Fruit fly (Drosophila melanogaster) whole organism, embryonic: ENCODE measurements around the gene CG6295.

Experiments
- Ada2b ChIP-seq: fragments of 200-800 bp; sonication (Bioruptor generic); IDR thresholded peaks from 2 replicates; pipeline ENCODE4 v1.3.6; 2022; ENCODE audit warnings: missing biosample characterization, missing genetic modification characterization
- BtbVII ChIP-seq: fragments of 200-800 bp; sonication (Bioruptor generic); optimal IDR thresholded peaks from 3 replicates; lab custom pipeline; 2017; ENCODE audit warnings: missing biosample characterization, mild to moderate bottlenecking, missing genetic modification characterization
- CG10267 ChIP-seq: fragments of 200-800 bp; sonication (Bioruptor generic); optimal IDR thresholded peaks from 2 replicates; lab custom pipeline; 2018; ENCODE audit warnings: missing biosample characterization, mild to moderate bottlenecking, missing genetic modification characterization, moderate library complexity
- CG10979 ChIP-seq: fragments of 200-800 bp; sonication (Bioruptor generic); optimal IDR thresholded peaks from 2 replicates; lab custom pipeline; 2018; ENCODE audit warnings: missing biosample characterization, mild to moderate bottlenecking, missing genetic modification characterization, moderate library complexity
- CG11504 ChIP-seq: fragments of 200-800 bp; sonication (Bioruptor generic); optimal IDR thresholded peaks from 3 replicates; lab custom pipeline; 2019; ENCODE audit warnings: missing biosample characterization, mild to moderate bottlenecking, missing genetic modification characterization, moderate library complexity
- CG12104 ChIP-seq: fragments of 200-800 bp; sonication (Bioruptor generic); optimal IDR thresholded peaks from 3 replicates; lab custom pipeline; 2016; ENCODE audit warnings: missing biosample characterization, missing genetic modification characterization
- CG12155 ChIP-seq: fragments of 200-800 bp; sonication (Bioruptor generic); optimal IDR thresholded peaks from 3 replicates; lab custom pipeline; 2016; ENCODE audit warnings: missing biosample characterization, missing genetic modification characterization
- CG12236 ChIP-seq: fragments of 200-800 bp; sonication (Bioruptor generic); optimal IDR thresholded peaks from 2 replicates; lab custom pipeline; 2016; ENCODE audit warnings: missing biosample characterization, missing genetic modification characterization
- CG14050 ChIP-seq: fragments of 200-800 bp; sonication (Bioruptor generic); IDR thresholded peaks from 3 replicates; pipeline ENCODE4 v1.3.6; 2022; ENCODE audit warnings: missing biosample characterization, missing genetic modification characterization
- CG1529 ChIP-seq: fragments of 200-800 bp; sonication (Bioruptor generic); optimal IDR thresholded peaks from 3 replicates; lab custom pipeline; 2018; ENCODE audit warnings: missing biosample characterization, missing genetic modification characterization
- CG1603 ChIP-seq: fragments of 200-800 bp; sonication (Bioruptor generic); optimal IDR thresholded peaks from 2 replicates; lab custom pipeline; 2019; ENCODE audit warnings: missing biosample characterization, mild to moderate bottlenecking, missing genetic modification characterization, moderate library complexity
- CG18599 ChIP-seq: fragments of 200-800 bp; sonication (Bioruptor generic); optimal IDR thresholded peaks from 3 replicates; lab custom pipeline; 2017; ENCODE audit warnings: missing biosample characterization, missing genetic modification characterization, mild to moderate bottlenecking, moderate library complexity, missing genetic modification reagents
- CG2129 ChIP-seq: fragments of 200-800 bp; sonication (Bioruptor generic); IDR thresholded peaks from 2 replicates; pipeline ENCODE4 v1.3.6; 2022; ENCODE audit warnings: missing biosample characterization, missing genetic modification characterization; ENCODE audit not compliant: partially characterized antibody
- CG2712 ChIP-seq: fragments of 200-800 bp; optimal IDR thresholded peaks from 3 replicates; lab custom pipeline; 2019; ENCODE audit warnings: missing biosample characterization, mild to moderate bottlenecking, missing genetic modification characterization, moderate library complexity
- CG30403 ChIP-seq: fragments of 200-800 bp; sonication (Bioruptor generic); optimal IDR thresholded peaks from 3 replicates; lab custom pipeline; 2016; ENCODE audit warnings: missing biosample characterization, missing genetic modification characterization
- CG32532 ChIP-seq: fragments of 200-800 bp; sonication (Bioruptor generic); IDR thresholded peaks from 2 replicates; pipeline ENCODE4 v1.3.6; 2022; ENCODE audit warnings: missing biosample characterization, missing genetic modification characterization
- CG32767 ChIP-seq: fragments of 200-800 bp; sonication (Bioruptor generic); IDR thresholded peaks from 2 replicates; pipeline ENCODE4 v1.3.6; 2022; ENCODE audit warnings: missing biosample characterization, missing genetic modification characterization
- CG34422 ChIP-seq: fragments of 200-800 bp; sonication (Bioruptor generic); IDR thresholded peaks from 3 replicates; pipeline ENCODE4 v1.3.6; 2022; ENCODE audit warnings: missing biosample characterization, missing genetic modification characterization
- CG4424 ChIP-seq: fragments of 200-800 bp; sonication (Bioruptor generic); optimal IDR thresholded peaks from 3 replicates; lab custom pipeline; 2016; ENCODE audit warnings: missing biosample characterization, missing genetic modification characterization
- CG4617 ChIP-seq: fragments of 200-800 bp; sonication (Bioruptor generic); optimal IDR thresholded peaks from 3 replicates; lab custom pipeline; 2016; ENCODE audit warnings: missing biosample characterization, missing genetic modification characterization, borderline replicate concordance
- CG6175 ChIP-seq: fragments of 200-800 bp; sonication (Bioruptor generic); IDR thresholded peaks from 3 replicates; pipeline ENCODE4 v1.3.6; 2022; ENCODE audit warnings: missing biosample characterization, missing genetic modification characterization
- CG6854 ChIP-seq: fragments of 200-800 bp; sonication (Bioruptor generic); optimal IDR thresholded peaks from 3 replicates; lab custom pipeline; 2017; ENCODE audit warnings: missing biosample characterization, mild to moderate bottlenecking, missing genetic modification characterization
- CG7556 ChIP-seq: fragments of 200-800 bp; sonication (Bioruptor generic); optimal IDR thresholded peaks from 2 replicates; lab custom pipeline; 2017; ENCODE audit warnings: missing biosample characterization, mild to moderate bottlenecking, missing genetic modification characterization
- CG7839 ChIP-seq: fragments of 200-800 bp; sonication (Bioruptor generic); optimal IDR thresholded peaks from 3 replicates; lab custom pipeline; 2018; ENCODE audit warnings: missing biosample characterization, mild to moderate bottlenecking, missing genetic modification characterization, moderate library complexity
- CG8924 ChIP-seq: fragments of 200-800 bp; optimal IDR thresholded peaks from 3 replicates; lab custom pipeline; 2019; ENCODE audit warnings: missing biosample characterization, mild to moderate bottlenecking, missing genetic modification characterization, moderate library complexity
- CHES-1-like ChIP-seq: fragments of 200-800 bp; sonication (Bioruptor generic); optimal IDR thresholded peaks from 2 replicates; lab custom pipeline; 2016; ENCODE audit warnings: missing biosample characterization, missing genetic modification characterization
- D19B ChIP-seq: fragments of 200-800 bp; sonication (Bioruptor generic); optimal IDR thresholded peaks from 2 replicates; lab custom pipeline; 2017; ENCODE audit warnings: missing biosample characterization, mild to moderate bottlenecking, missing genetic modification characterization
- Drgx ChIP-seq: fragments of 200-800 bp; sonication (Bioruptor generic); IDR thresholded peaks from 2 replicates; pipeline ENCODE4 v1.3.6; 2022; ENCODE audit warnings: missing biosample characterization, missing genetic modification characterization
- GATAe ChIP-seq: fragments of 200-800 bp; sonication (Bioruptor generic); conservative IDR thresholded peaks from 2 replicates; pipeline ENCODE4 v1.3.6; 2022; ENCODE audit warnings: missing biosample characterization, missing genetic modification characterization
- Hr39 ChIP-seq: fragments of >200 bp; optimal IDR thresholded peaks from 2 replicates; lab custom pipeline; 2017
- Jarid2 ChIP-seq: fragments of 200-800 bp; sonication (Bioruptor generic); optimal IDR thresholded peaks from 3 replicates; lab custom pipeline; 2017; ENCODE audit warnings: mild to moderate bottlenecking, missing biosample characterization, missing genetic modification reagents, missing genetic modification characterization
- Meics ChIP-seq: fragments of 200-800 bp; sonication (Bioruptor generic); optimal IDR thresholded peaks from 2 replicates; lab custom pipeline; 2017; ENCODE audit warnings: missing biosample characterization, mild to moderate bottlenecking, missing genetic modification characterization
- Optix ChIP-seq: fragments of 200-800 bp; sonication (Bioruptor generic); IDR thresholded peaks from 3 replicates; pipeline ENCODE4 v1.3.6; 2022; ENCODE audit warnings: missing biosample characterization, missing genetic modification characterization
- PHDP ChIP-seq: fragments of 200-800 bp; sonication (Bioruptor generic); optimal IDR thresholded peaks from 3 replicates; lab custom pipeline; 2018; ENCODE audit warnings: missing biosample characterization, mild to moderate bottlenecking, missing genetic modification characterization, moderate library complexity
- Pdp1 ChIP-seq, 2 experiments: fragments of 200-800 bp; sonication (Bioruptor generic); optimal IDR thresholded peaks; 3 replicates each; lab custom pipeline; 2016; ENCODE audit warnings: missing biosample characterization in 2 of 2, missing genetic modification characterization in 2 of 2, mild to moderate bottlenecking in 1 of 2, moderate library complexity in 1 of 2
- Ravus ChIP-seq: fragments of 200-800 bp; sonication (Bioruptor generic); IDR thresholded peaks from 2 replicates; pipeline ENCODE4 v1.3.6; 2022; ENCODE audit warnings: missing biosample characterization, missing genetic modification characterization
- Rfx ChIP-seq: fragments of 200-800 bp; sonication (Bioruptor generic); IDR thresholded peaks from 2 replicates; pipeline ENCODE4 v1.3.6; 2022; ENCODE audit warnings: missing biosample characterization, missing genetic modification characterization
- Sry-β ChIP-seq: fragments of 200-800 bp; sonication (Bioruptor generic); optimal IDR thresholded peaks from 2 replicates; lab custom pipeline; 2018; ENCODE audit warnings: missing biosample characterization, mild to moderate bottlenecking, missing genetic modification characterization, moderate library complexity
- corto ChIP-seq: fragments of 200-800 bp; sonication (Bioruptor generic); optimal IDR thresholded peaks from 2 replicates; lab custom pipeline; 2016; ENCODE audit warnings: missing biosample characterization, mild to moderate bottlenecking, missing genetic modification characterization, moderate library complexity
- fd3F ChIP-seq: fragments of 200-800 bp; sonication (Bioruptor generic); optimal IDR thresholded peaks from 2 replicates; lab custom pipeline; 2018; ENCODE audit warnings: missing biosample characterization, mild to moderate bottlenecking, missing genetic modification characterization, moderate library complexity
- lmd ChIP-seq: fragments of 200-800 bp; sonication (Bioruptor generic); IDR thresholded peaks from 2 replicates; pipeline ENCODE4 v1.3.6; 2022; ENCODE audit warnings: missing biosample characterization, missing genetic modification characterization
- nau ChIP-seq: fragments of 200-800 bp; sonication (Bioruptor generic); optimal IDR thresholded peaks from 3 replicates; lab custom pipeline; 2017; ENCODE audit warnings: missing biosample characterization, mild to moderate bottlenecking, missing genetic modification characterization, missing genetic modification reagents
- nmo ChIP-seq: fragments of 200-800 bp; sonication (Bioruptor generic); optimal IDR thresholded peaks from 2 replicates; lab custom pipeline; 2018; ENCODE audit warnings: missing biosample characterization, mild to moderate bottlenecking, missing genetic modification characterization, moderate library complexity
- org-1 ChIP-seq: fragments of 200-800 bp; sonication (Bioruptor generic); optimal IDR thresholded peaks from 2 replicates; lab custom pipeline; 2017; ENCODE audit warnings: missing biosample characterization, missing genetic modification characterization
- peb ChIP-seq: fragments of 200-800 bp; sonication (Bioruptor generic); IDR thresholded peaks from 2 replicates; pipeline ENCODE4 v1.3.6; 2022; ENCODE audit warnings: missing biosample characterization, missing genetic modification characterization
- prd ChIP-seq, 3 experiments: fragments of >200 bp in 2 of 3; fragments of 200-800 bp in 1 of 3; sonication (Bioruptor generic) in 1 of 3; optimal IDR thresholded peaks in 2 of 3; IDR thresholded peaks in 1 of 3; 2 replicates in 2 of 3; 3 replicates in 1 of 3; pipeline versions ENCODE4 v1.3.6 to Lab custom; 2017 to 2022; ENCODE audit warnings: missing biosample characterization in 1 of 3, missing genetic modification characterization in 1 of 3
- row ChIP-seq: fragments of 200-800 bp; sonication (Bioruptor generic); IDR thresholded peaks from 3 replicates; pipeline ENCODE4 v1.3.6; 2022; ENCODE audit warnings: missing biosample characterization, missing genetic modification characterization
- sob ChIP-seq: fragments of 200-800 bp; sonication (Bioruptor generic); IDR thresholded peaks from 2 replicates; pipeline ENCODE4 v1.3.6; 2022; ENCODE audit warnings: missing biosample characterization, missing genetic modification characterization
- vvl ChIP-seq: fragments of 200-800 bp; sonication (Bioruptor generic); IDR thresholded peaks from 2 replicates; pipeline ENCODE4 v1.3.6; 2022; ENCODE audit warnings: missing biosample characterization, missing genetic modification characterization

CG6295 gene

dm6 chr3R:26988412-26988981, 18.4 kb downstream of the CG6295 start, which contains the start of gene CG31075 (continued):
- TF ChIP-seq CG1529 (GFP tag; lab: Kevin White, UChicago) (no peak), CG4617 (no peak), Optix (GFP tag; lab: Robert Waterston, UW) (no peak), Drgx (GFP tag; lab: Robert Waterston, UW) (peak; percentile 90), Sry-β (GFP tag; lab: Kevin White, UChicago) (no peak), CG14050 (GFP tag; lab: Robert Waterston, UW) (peak; percentile 55; the same call in 2 of the 3 replicates), vvl (GFP tag; lab: Robert Waterston, UW) (peak; percentile 62), CG2712 (tag; lab: Kevin White, UChicago) (peak; percentile 28), Hr39 (lab: Kevin White, UChicago) (no peak), Ravus (GFP tag; lab: Robert Waterston, UW) (peak; percentile 20), sob (GFP tag; lab: Robert Waterston, UW) (peak; percentile 50; the same call in 1 of the 2 replicates), org-1 (GFP tag; lab: Kevin White, UChicago) (peak; percentile 20), CG4424 (GFP tag; lab: Kevin White, UChicago) (peak; percentile 28), CG18599 (GFP tag; lab: Kevin White, UChicago) (peak; percentile 87), nau (GFP tag; lab: Kevin White, UChicago) (peak; percentile 7), Pdp1 (GFP tag; optimal IDR thresholded peaks at IDR 0.05; lab: Kevin White, UChicago) (peak in 1 of 2 experiments; percentile 2), D19B (GFP tag; lab: Kevin White, UChicago) (no peak), CG8924 (tag; lab: Kevin White, UChicago) (peak; percentile 51), row (GFP tag; lab: Robert Waterston, UW) (peak; percentile 79), BtbVII (peak; percentile 36), CG7556 (GFP tag; lab: Kevin White, UChicago) (peak; percentile 57), Meics (peak; percentile 61), corto (GFP tag; lab: Kevin White, UChicago) (peak; percentile 81), CG10979 (tag; lab: Kevin White, UChicago) (peak; percentile 15), CG10267 (tag; lab: Kevin White, UChicago) (peak; percentile 16), CG11504 (tag; lab: Kevin White, UChicago) (peak; percentile 70), lmd (peak; percentile 26; the same call in 1 of the 2 replicates), CHES-1-like (GFP tag; lab: Kevin White, UChicago) (no peak), Rfx (GFP tag; lab: Robert Waterston, UW) (peak; percentile 83), CG6854 (GFP tag; lab: Kevin White, UChicago) (peak; percentile 24), CG6175 (GFP tag; lab: Robert Waterston, UW) (no peak), CG7839 (tag; lab: Kevin White, UChicago) (peak; percentile 69), CG12236 (no peak), PHDP (tag; lab: Kevin White, UChicago) (peak; percentile 40), peb (GFP tag; lab: Robert Waterston, UW) (no peak), Ada2b (GFP tag; lab: Robert Waterston, UW) (peak; percentile 86), nmo (GFP tag; lab: Kevin White, UChicago) (peak; percentile 60), CG2129 (GFP tag; lab: Robert Waterston, UW) (no peak), GATAe (peak; percentile 17; the same call in 1 of the 2 replicates), CG1603 (tag; lab: Kevin White, UChicago) (peak; percentile 9), CG30403 (GFP tag; lab: Kevin White, UChicago) (peak; percentile 63), Jarid2 (peak; percentile 25), prd (optimal IDR thresholded peaks at IDR 0.05; lab: Kevin White, UChicago) (no peak), prd (GFP tag; IDR thresholded peaks at IDR 0.05; lab: Robert Waterston, UW) (peak; percentile 26; the same call in 1 of the 3 replicates), CG12155 (GFP tag; lab: Kevin White, UChicago) (peak; percentile 37), fd3F (GFP tag; lab: Kevin White, UChicago) (peak; percentile 5), CG32532 (GFP tag; lab: Robert Waterston, UW) (peak; percentile 83), CG34422 (GFP tag; lab: Robert Waterston, UW) (peak; percentile 53; the same call in 1 of the 3 replicates), CG32767 (GFP tag; lab: Robert Waterston, UW) (peak; percentile 49; the same call in 1 of the 2 replicates), CG12104 (GFP tag; lab: Kevin White, UChicago) (peak; percentile 34)
